Worm (Caenorhabditis elegans): ENCODE data around the gene str-3.

DNA sequence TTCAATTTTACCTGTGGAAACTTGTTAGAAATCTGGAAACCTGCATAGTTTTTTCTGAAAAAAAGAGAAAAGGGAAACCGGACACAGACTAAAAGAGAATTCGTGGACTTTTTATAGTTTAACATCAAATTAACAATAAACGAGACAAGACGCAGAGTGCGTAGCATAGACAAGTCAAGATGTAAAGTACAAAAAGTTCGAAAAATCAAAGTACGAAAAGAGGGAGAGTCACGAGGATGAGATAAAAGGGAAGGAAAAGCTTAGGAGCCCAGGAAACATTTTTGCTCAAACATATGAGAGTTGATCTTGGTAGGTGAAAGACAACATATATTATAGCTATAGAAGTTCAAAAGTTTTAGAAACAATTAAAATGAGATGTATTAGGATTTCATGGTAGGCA is 2.4 kb downstream of the str-3 start, which contains the start of gene M7.12:
- no peak for TF ChIP-seq ceh-9 (tag; optimal IDR thresholded peaks at IDR 0.05)
- TF ChIP-seq pha-2 (tag; optimal IDR thresholded peaks at IDR 0.05): no peak
- TF ChIP-seq nhr-11 (tag; optimal IDR thresholded peaks at IDR 0.05): no peak
- TF ChIP-seq pag-3 (tag; optimal IDR thresholded peaks at IDR 0.05; ENCODE audit: borderline replicate concordance): no peak
- no peak for TF ChIP-seq K02D7.2 (tag; optimal IDR thresholded peaks at IDR 0.05)
- TF ChIP-seq fkh-10 (GFP tag; optimal IDR thresholded peaks at IDR 0.05): no peak
- no peak for TF ChIP-seq hlh-30 (tag; optimal IDR thresholded peaks at IDR 0.05; ENCODE audit: insufficient read depth)
- TF ChIP-seq ceh-30 (tag; optimal IDR thresholded peaks at IDR 0.05): no peak
- TF ChIP-seq unc-86 (tag; optimal IDR thresholded peaks at IDR 0.05): no peak
- TF ChIP-seq ama-1 (optimal IDR thresholded peaks at IDR 0.05): no peak
- TF ChIP-seq npax-4 (tag; optimal IDR thresholded peaks at IDR 0.05): no peak
